Fruit fly (Drosophila melanogaster) whole organism, pupa: Measurements from ENCODE around the gene Gbeta76C.

Experiments
- CG10348 ChIP-seq: fragments of 200-800 bp; sonication (Bioruptor generic); IDR thresholded peaks from 2 replicates; pipeline ENCODE4 v1.3.6; 2022; ENCODE audit warnings: missing biosample characterization, missing genetic modification characterization
- CG13204 ChIP-seq: fragments of 200-800 bp; sonication (Bioruptor generic); optimal IDR thresholded peaks from 2 replicates; lab custom pipeline; 2018; ENCODE audit warnings: missing biosample characterization, mild to moderate bottlenecking, missing genetic modification characterization, moderate library complexity
- CG8301 ChIP-seq: fragments of 200-800 bp; sonication (Bioruptor generic); optimal IDR thresholded peaks from 2 replicates; lab custom pipeline; 2018; ENCODE audit warnings: missing biosample characterization, mild to moderate bottlenecking, missing genetic modification characterization
- CG9948 ChIP-seq: fragments of 200-800 bp; sonication (Bioruptor generic); optimal IDR thresholded peaks from 2 replicates; lab custom pipeline; 2018; ENCODE audit warnings: missing biosample characterization, mild to moderate bottlenecking, missing genetic modification characterization, moderate library complexity
- D1 ChIP-seq: fragments of 200-800 bp; sonication (Bioruptor generic); optimal IDR thresholded peaks from 2 replicates; lab custom pipeline; 2018; ENCODE audit warnings: missing biosample characterization, mild to moderate bottlenecking, missing genetic modification characterization, moderate library complexity
- EcR ChIP-seq: fragments of 200-800 bp; sonication (Bioruptor generic); optimal IDR thresholded peaks from 3 replicates; lab custom pipeline; 2019; ENCODE audit warnings: missing biosample characterization, missing genetic modification characterization, mild to moderate bottlenecking, moderate library complexity, missing genetic modification reagents
- Ets98B ChIP-seq: fragments of 200-800 bp; sonication (Bioruptor generic); IDR thresholded peaks from 2 replicates; pipeline ENCODE4 v1.3.6; 2022; ENCODE audit warnings: missing biosample characterization, missing genetic modification characterization
- fd96Ca ChIP-seq: fragments of 200-800 bp; sonication (Bioruptor generic); IDR thresholded peaks from 3 replicates; pipeline ENCODE4 v1.3.6; 2022; ENCODE audit warnings: missing biosample characterization, missing genetic modification characterization
- rn ChIP-seq: fragments of 200-800 bp; sonication (Bioruptor generic); IDR thresholded peaks from 2 replicates; pipeline ENCODE4 v1.3.6; 2022; ENCODE audit warnings: missing biosample characterization, missing genetic modification characterization

dm6 chr3L:19694156-19694643, 6.8 kb downstream of the Gbeta76C start:
- TF ChIP-seq CG10348 (no peak), CG9948 (tag; lab: Kevin White, UChicago) (no peak), rn (GFP tag; lab: Robert Waterston, UW) (no peak), Ets98B (GFP tag; lab: Robert Waterston, UW) (peak; percentile 54; the same call in 1 of the 2 replicates), D1 (tag; lab: Kevin White, UChicago) (no peak), EcR (GFP tag; lab: Kevin White, UChicago) (peak; percentile 50), CG8301 (tag; lab: Kevin White, UChicago) (peak; percentile 80), fd96Ca (GFP tag; lab: Robert Waterston, UW) (0 out of 3 replicates have a peak, but pooled peaks have one; percentile 48), CG13204 (GFP tag; lab: Kevin White, UChicago) (peak; percentile 5)
